Worm (Caenorhabditis elegans): ENCODE results near the gene col-144.
A peak's percentile ranks its signal among the peaks of the same experiment; 100 is the strongest.

col-144 gene

DNA sequence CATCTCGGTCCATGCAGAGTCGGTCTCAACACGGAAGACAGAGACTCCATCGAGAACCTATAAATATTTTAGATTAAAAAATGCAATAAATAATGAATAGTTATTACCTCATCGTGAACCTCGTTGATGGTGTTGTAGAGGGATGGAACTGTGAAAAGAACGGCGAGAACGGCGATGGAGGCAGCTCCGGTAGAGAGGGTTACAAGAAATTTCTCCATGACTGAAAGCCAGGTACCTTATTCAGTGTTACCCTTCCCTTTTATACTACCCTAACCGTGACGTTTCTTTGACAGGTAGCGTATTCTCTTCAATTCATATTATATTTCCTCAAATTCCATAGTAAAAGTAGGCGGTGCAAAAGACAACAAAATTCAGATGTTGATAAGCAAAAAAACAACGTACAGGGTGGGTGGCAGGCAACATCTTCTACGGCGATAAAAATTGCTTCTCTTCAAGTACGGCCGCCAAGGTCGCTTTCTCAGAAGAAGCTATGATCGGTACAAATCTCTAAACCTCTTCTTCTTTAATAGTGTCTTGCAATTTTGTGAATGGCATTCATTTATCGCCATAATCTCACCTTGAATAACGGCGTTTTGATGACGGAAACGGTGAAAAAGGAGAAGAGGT, 4.7 kb upstream of the col-144 start, which contains the start of gene col-10 (continued):
- TF ChIP-seq lin-39 (tag; optimal IDR thresholded peaks at IDR 0.05) = no peak
- TF ChIP-seq lir-3 (tag; optimal IDR thresholded peaks at IDR 0.05; ENCODE audit: poor library complexity) = no peak
- TF ChIP-seq ceh-90 (tag; optimal IDR thresholded peaks at IDR 0.05) = no peak
- TF ChIP-seq isw-1 (GFP tag; IDR thresholded peaks at IDR 0.05) = no peak
- TF ChIP-seq nhr-85 (tag) = peak; percentile 98
- TF ChIP-seq ceh-88 (GFP tag; IDR thresholded peaks at IDR 0.05) = no peak
- no peak for TF ChIP-seq ztf-11 (tag; optimal IDR thresholded peaks at IDR 0.05)
- no peak for TF ChIP-seq nhr-76 (tag; optimal IDR thresholded peaks at IDR 0.05)
- peak; percentile 64 for TF ChIP-seq blmp-1 (tag; optimal IDR thresholded peaks at IDR 0.05)
- TF ChIP-seq nhr-19 (GFP tag; conservative IDR thresholded peaks at IDR 0.05) = peak; percentile 31; the same call in 1 of the 2 replicates

DNA sequence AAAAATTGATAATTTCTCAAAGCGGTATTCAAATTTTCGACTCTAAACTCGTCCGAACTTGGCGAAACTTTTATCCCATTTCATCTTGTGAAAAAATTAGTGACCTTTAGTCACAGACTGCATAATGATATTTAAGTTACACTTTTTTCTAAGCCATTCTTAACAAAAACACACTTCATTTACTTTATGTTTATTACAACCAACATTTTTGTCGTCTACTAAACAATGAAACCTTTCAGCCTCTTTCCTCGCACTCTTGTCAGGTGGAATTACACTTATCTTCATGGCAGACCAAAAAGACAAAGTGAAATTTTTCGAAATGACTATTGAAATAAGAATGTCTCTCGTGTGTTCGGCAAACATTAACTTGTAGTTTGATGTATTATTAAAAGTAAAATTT, 3.5 kb upstream of the col-144 start:
- TF ChIP-seq lin-39 (tag; optimal IDR thresholded peaks at IDR 0.05) (no peak), nhr-90 (tag; optimal IDR thresholded peaks at IDR 0.05; ENCODE audit: poor library complexity) (peak; percentile 10), nhr-19 (GFP tag; conservative IDR thresholded peaks at IDR 0.05) (0 out of 2 replicates have a peak, but pooled peaks have one; percentile 5), jun-1 (tag; optimal IDR thresholded peaks at IDR 0.05) (peak; percentile 42), elt-3 (tag; optimal IDR thresholded peaks at IDR 0.05) (peak in 2 of 6 experiments; percentile 35 to 46), egl-27 (tag; optimal IDR thresholded peaks at IDR 0.05) (no peak), nhr-11 (tag; optimal IDR thresholded peaks at IDR 0.05) (no peak), nhr-20 (tag; optimal IDR thresholded peaks at IDR 0.05) (no peak), nhr-71 (tag; optimal IDR thresholded peaks at IDR 0.05) (peak; percentile 50), efl-1 (optimal IDR thresholded peaks at IDR 0.05) (peak in 1 of 2 experiments; percentile 11), efl-1 (GFP tag; optimal IDR thresholded peaks at IDR 0.05 in 1 of 2) (no peak), nhr-85 (tag) (peak; percentile 70), isw-1 (GFP tag; IDR thresholded peaks at IDR 0.05) (no peak), aly-2 (tag; optimal IDR thresholded peaks at IDR 0.05) (peak; percentile 54), lsy-2 (tag; optimal IDR thresholded peaks at IDR 0.05) (peak in 1 of 2 experiments; percentile 43), ama-1 (optimal IDR thresholded peaks at IDR 0.05) (peak; percentile 73), lin-14 (GFP tag; optimal IDR thresholded peaks at IDR 0.05) (peak; percentile 6), nhr-47 (tag; optimal IDR thresholded peaks at IDR 0.05) (peak; percentile 21)

DNA sequence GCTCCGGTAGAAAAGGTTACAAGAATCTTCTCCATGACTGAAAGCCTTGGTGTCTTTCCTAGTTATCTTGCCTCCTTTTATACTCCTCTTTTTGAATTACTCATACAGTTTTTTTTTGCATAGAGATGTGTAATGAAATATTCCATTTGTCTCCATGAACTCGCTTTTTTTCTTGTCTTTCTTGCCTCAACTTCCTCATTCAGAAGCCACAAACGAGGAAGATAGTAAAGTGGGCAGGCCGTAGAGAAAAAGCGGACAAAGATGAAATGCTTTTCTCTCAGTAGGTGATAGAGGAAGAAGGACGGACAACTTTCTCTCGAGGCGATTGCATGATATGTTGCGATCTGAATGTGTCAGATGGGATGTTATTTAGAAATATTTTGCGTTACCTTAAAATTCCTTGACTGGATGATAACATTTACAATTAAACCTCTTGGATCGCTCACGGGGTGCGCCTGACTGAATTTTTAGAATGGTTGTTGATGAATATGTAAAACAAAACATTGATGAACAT, 2.6 kb upstream of the col-144 start, which contains the start of gene col-145:
col-145 (minus strand) TSS at position 51 of the 514 bp plus-strand sequence.
- TF ChIP-seq snu-23 (GFP tag; optimal IDR thresholded peaks at IDR 0.05) = peak; percentile 1
- no peak for TF ChIP-seq C04F5.9 (tag; optimal IDR thresholded peaks at IDR 0.05)
- TF ChIP-seq blmp-1 (tag; optimal IDR thresholded peaks at IDR 0.05) = peak; percentile 86
- TF ChIP-seq nhr-19 (GFP tag; conservative IDR thresholded peaks at IDR 0.05) = no peak
- peak in 1 of 6 experiments; percentile 6 for TF ChIP-seq elt-3 (tag; optimal IDR thresholded peaks at IDR 0.05)
- TF ChIP-seq nhr-85 (tag) = peak; percentile 5
- TF ChIP-seq lin-14 (GFP tag; optimal IDR thresholded peaks at IDR 0.05) = peak; percentile 39

DNA sequence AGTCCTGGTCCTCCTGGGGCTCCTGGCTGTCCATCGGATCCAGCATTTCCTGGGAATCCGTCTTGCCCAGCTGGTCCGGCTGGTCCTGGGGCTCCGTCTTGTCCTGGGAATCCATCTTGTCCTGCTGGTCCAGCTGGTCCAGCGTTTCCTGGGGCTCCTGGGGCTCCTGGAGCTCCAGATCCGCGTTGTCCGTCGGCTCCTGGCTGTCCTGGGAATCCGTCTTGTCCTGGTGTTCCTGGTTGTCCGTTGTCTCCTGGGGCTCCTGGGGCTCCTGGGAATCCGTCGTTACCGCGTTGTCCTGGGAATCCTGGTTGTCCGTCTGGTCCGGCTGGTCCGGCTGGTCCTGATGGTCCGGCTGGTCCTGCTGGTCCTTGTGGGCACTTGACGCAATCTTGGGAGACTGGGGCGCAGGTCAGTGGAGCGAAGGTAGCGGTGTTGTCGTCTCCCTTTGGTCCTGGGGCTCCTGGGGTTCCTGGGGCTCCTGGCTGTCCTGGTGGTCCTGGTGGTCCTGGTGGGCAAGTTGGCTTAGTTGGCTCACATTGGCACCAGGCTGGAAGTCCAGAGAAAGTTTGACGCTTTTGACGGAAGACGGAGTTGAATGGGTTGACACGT, 1.8 kb upstream of the col-144 start:
- TF ChIP-seq unc-86 (tag; optimal IDR thresholded peaks at IDR 0.05) (no peak), unc-98 (GFP tag; IDR thresholded peaks at IDR 0.05) (no peak)

DNA sequence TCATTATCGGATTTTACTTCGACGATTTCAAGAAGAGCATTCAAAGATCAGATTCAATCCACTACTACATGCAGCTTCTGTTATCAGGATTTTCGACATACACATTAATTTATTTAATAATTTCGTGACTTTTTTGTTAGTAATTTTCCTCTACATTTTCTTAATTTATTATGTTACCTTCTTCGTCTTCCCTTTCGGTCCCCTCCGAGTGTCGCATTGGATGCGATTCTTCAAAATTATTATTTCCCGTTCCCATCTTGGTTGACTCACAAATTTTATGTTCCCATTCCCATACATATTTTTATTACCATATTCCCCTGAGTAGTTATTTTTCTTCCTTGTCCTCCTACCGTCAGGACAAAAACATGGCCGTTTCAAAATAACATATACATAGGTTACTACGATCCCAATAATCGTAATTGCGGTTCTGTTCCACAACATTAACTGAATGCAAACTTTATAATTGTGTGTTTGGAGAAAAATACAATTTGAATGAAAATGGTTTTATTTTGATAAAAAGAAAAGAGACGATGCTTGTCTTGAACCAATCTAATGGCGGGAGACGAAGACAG, 1.2 kb downstream of the col-144 start:
- peak; percentile 60 for TF ChIP-seq aly-2 (tag; optimal IDR thresholded peaks at IDR 0.05)
- TF ChIP-seq nhr-85 (tag) = peak; percentile 59
- peak; percentile 7 for TF ChIP-seq nhr-90 (tag; optimal IDR thresholded peaks at IDR 0.05; ENCODE audit: poor library complexity)
- TF ChIP-seq nhr-71 (tag; optimal IDR thresholded peaks at IDR 0.05) = peak; percentile 25

DNA sequence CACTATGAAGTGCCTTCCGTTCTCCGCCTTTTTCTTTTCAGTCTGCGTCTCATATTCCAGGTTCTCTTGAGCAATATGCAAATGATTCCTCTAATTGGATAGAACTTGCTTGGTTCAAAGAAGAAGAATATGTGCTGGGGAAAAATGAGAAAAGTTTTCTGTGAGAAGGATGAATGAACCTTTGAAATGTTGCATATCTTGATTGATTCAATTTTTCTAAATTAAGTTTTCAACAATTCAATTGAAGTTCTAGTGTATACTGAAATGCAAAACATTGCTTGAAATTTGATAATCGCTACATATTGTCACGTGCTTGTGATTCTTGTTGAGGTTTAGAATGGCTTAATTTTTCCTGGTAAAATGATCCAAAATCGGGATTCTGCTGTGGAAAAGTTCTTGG, 2.8 kb downstream of the col-144 start:
- TF ChIP-seq nhr-71 (tag; optimal IDR thresholded peaks at IDR 0.05) (peak; percentile 36), lin-14 (GFP tag; optimal IDR thresholded peaks at IDR 0.05) (peak; percentile 39), nhr-85 (tag) (no peak), nhr-47 (tag; optimal IDR thresholded peaks at IDR 0.05) (peak; percentile 41), irx-1 (tag; optimal IDR thresholded peaks at IDR 0.05) (no peak), fkh-8 (tag; optimal IDR thresholded peaks at IDR 0.05) (peak; percentile 24), pqm-1 (tag; optimal IDR thresholded peaks at IDR 0.05) (no peak), ces-1 (GFP tag; optimal IDR thresholded peaks at IDR 0.05) (no peak), fkh-10 (GFP tag; optimal IDR thresholded peaks at IDR 0.05) (peak; percentile 96), hlh-17 (GFP tag; optimal IDR thresholded peaks at IDR 0.05; ENCODE audit: borderline replicate concordance) (no peak)

Data from whole organism, L1 larva.